Worm (Caenorhabditis elegans) whole organism, L1 larva: Measurements from ENCODE around the gene rft-2.

ENCODE experiments used
- ets-5 ChIP-seq: fragments of 200-800 bp; sonication (Bioruptor generic); IDR thresholded peaks from 2 replicates; pipeline ENCODE4 v1.3.6; 2022; ENCODE audit warnings: missing genetic modification characterization, missing compliant biosample characterization
- hpl-2 ChIP-seq: fragments of 150-350 bp; optimal IDR thresholded peaks from 2 replicates; lab custom pipeline; 2014; ENCODE audit warnings: missing biosample characterization, missing genetic modification reagents, missing genetic modification characterization
- lin-13 ChIP-seq: fragments of 150-350 bp; optimal IDR thresholded peaks from 2 replicates; lab custom pipeline; 2014; ENCODE audit warnings: missing biosample characterization, missing genetic modification reagents, missing genetic modification characterization
- pag-3 ChIP-seq: sonication (generic microtip); optimal IDR thresholded peaks from 2 replicates; lab custom pipeline; 2017; ENCODE audit warnings: missing genetic modification characterization, mild to moderate bottlenecking, missing compliant biosample characterization, antibody characterized with exemption, borderline replicate concordance; ENCODE audit not compliant: insufficient read depth
- snpc-4 ChIP-seq: fragments of 150-350 bp; optimal IDR thresholded peaks from 2 replicates; lab custom pipeline; 2014; ENCODE audit warnings: missing biosample characterization, missing genetic modification characterization
- unc-62 ChIP-seq: fragments of 150-350 bp; optimal IDR thresholded peaks from 2 replicates; lab custom pipeline; 2014; ENCODE audit warnings: missing biosample characterization, missing genetic modification reagents, missing genetic modification characterization

DNA sequence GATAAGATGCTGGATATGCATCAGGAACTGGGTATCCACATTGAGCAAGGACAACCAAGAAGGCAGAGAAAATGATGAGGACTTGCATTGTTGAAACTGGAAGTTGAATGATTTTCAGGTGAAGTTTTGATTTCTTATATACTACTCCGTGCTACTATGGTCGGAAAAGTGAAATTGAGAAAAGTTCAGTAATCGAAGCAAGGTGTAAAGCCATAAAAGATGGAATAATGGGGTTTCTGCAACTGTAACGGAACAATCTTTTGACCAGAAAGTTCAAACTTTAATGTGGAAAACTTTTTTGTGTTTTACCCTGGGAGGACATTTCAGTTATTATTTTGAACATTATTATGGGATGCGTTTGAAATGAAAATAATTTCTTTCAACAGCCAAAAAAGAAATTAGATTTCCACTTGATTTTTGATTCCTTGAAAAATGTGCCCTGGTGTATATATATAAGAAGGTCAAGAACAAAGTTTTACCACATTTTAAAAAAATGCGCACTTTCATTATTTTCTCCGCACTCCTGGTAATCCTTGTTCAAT, 26.4 kb downstream of the rft-2 start, which contains the start of the genes Y47D7A.9 and Y47D7A.19:
- TF ChIP-seq ets-5 (GFP tag; lab: Robert Waterston, UW) = no peak
- no peak for TF ChIP-seq lin-13
- no peak for TF ChIP-seq hpl-2
- TF ChIP-seq pag-3 (tag; lab: Kevin White, UChicago) = no peak
- TF ChIP-seq snpc-4 (tag; lab: Kevin White, UChicago) = no peak
- TF ChIP-seq unc-62 (GFP tag; lab: Kevin White, UChicago) = no peak
